Fruit fly (Drosophila melanogaster) whole organism, pupa: ENCODE results near the gene CG14212.

Source experiments
- CG10348 ChIP-seq: fragments of 200-800 bp; sonication (Bioruptor generic); IDR thresholded peaks from 2 replicates; pipeline ENCODE4 v1.3.6; 2022; ENCODE audit warnings: missing biosample characterization, missing genetic modification characterization
- CG12605 ChIP-seq: fragments of 200-800 bp; sonication (Bioruptor generic); IDR thresholded peaks from 2 replicates; pipeline ENCODE4 v1.3.6; 2022; ENCODE audit warnings: missing biosample characterization, missing genetic modification characterization
- CG13204 ChIP-seq: fragments of 200-800 bp; sonication (Bioruptor generic); optimal IDR thresholded peaks from 2 replicates; lab custom pipeline; 2018; ENCODE audit warnings: missing biosample characterization, mild to moderate bottlenecking, missing genetic modification characterization, moderate library complexity
- CG14655 ChIP-seq: fragments of 200-800 bp; sonication (Bioruptor generic); optimal IDR thresholded peaks from 3 replicates; lab custom pipeline; 2017; ENCODE audit warnings: mild to moderate bottlenecking, missing biosample characterization, missing genetic modification reagents, missing genetic modification characterization
- CG15710 ChIP-seq: fragments of 200-800 bp; sonication (Bioruptor generic); optimal IDR thresholded peaks from 2 replicates; lab custom pipeline; 2018; ENCODE audit warnings: missing biosample characterization, mild to moderate bottlenecking, missing genetic modification characterization, moderate library complexity
- CG17806 ChIP-seq: fragments of 200-800 bp; sonication (Bioruptor generic); optimal IDR thresholded peaks from 2 replicates; lab custom pipeline; 2018; ENCODE audit warnings: missing biosample characterization, mild to moderate bottlenecking, missing genetic modification characterization, moderate library complexity
- CG32121 ChIP-seq: fragments of 200-800 bp; sonication (Bioruptor generic); IDR thresholded peaks from 2 replicates; pipeline ENCODE4 v1.3.6; 2022; ENCODE audit warnings: missing biosample characterization, missing genetic modification characterization
- CG34367 ChIP-seq: fragments of 200-800 bp; sonication (Bioruptor generic); optimal IDR thresholded peaks from 2 replicates; lab custom pipeline; 2018; ENCODE audit warnings: missing biosample characterization, mild to moderate bottlenecking, missing genetic modification characterization
- CG4496 ChIP-seq: fragments of 200-800 bp; sonication (Bioruptor generic); IDR thresholded peaks from 3 replicates; pipeline ENCODE4 v1.3.6; 2022; ENCODE audit warnings: missing biosample characterization, missing genetic modification characterization
- CG8159 ChIP-seq: fragments of 200-800 bp; sonication (Bioruptor generic); optimal IDR thresholded peaks from 3 replicates; lab custom pipeline; 2018; ENCODE audit warnings: missing biosample characterization, mild to moderate bottlenecking, missing genetic modification characterization, moderate library complexity
- CG8301 ChIP-seq: fragments of 200-800 bp; sonication (Bioruptor generic); optimal IDR thresholded peaks from 2 replicates; lab custom pipeline; 2018; ENCODE audit warnings: missing biosample characterization, mild to moderate bottlenecking, missing genetic modification characterization
- CG9948 ChIP-seq: fragments of 200-800 bp; sonication (Bioruptor generic); optimal IDR thresholded peaks from 2 replicates; lab custom pipeline; 2018; ENCODE audit warnings: missing biosample characterization, mild to moderate bottlenecking, missing genetic modification characterization, moderate library complexity
- D1 ChIP-seq: fragments of 200-800 bp; sonication (Bioruptor generic); optimal IDR thresholded peaks from 2 replicates; lab custom pipeline; 2018; ENCODE audit warnings: missing biosample characterization, mild to moderate bottlenecking, missing genetic modification characterization, moderate library complexity
- EcR ChIP-seq: fragments of 200-800 bp; sonication (Bioruptor generic); optimal IDR thresholded peaks from 3 replicates; lab custom pipeline; 2019; ENCODE audit warnings: missing biosample characterization, missing genetic modification characterization, mild to moderate bottlenecking, moderate library complexity, missing genetic modification reagents
- Ets98B ChIP-seq: fragments of 200-800 bp; sonication (Bioruptor generic); IDR thresholded peaks from 2 replicates; pipeline ENCODE4 v1.3.6; 2022; ENCODE audit warnings: missing biosample characterization, missing genetic modification characterization
- Pif1A ChIP-seq: fragments of 200-800 bp; sonication (Bioruptor generic); optimal IDR thresholded peaks from 3 replicates; lab custom pipeline; 2016; ENCODE audit warnings: missing biosample characterization, missing genetic modification characterization
- Pif1B ChIP-seq: fragments of 200-800 bp; sonication (Bioruptor generic); optimal IDR thresholded peaks from 3 replicates; lab custom pipeline; 2016; ENCODE audit warnings: missing biosample characterization, missing genetic modification characterization
- Snoo ChIP-seq: fragments of 200-800 bp; sonication (Bioruptor generic); optimal IDR thresholded peaks from 3 replicates; lab custom pipeline; 2017; ENCODE audit warnings: missing biosample characterization, mild to moderate bottlenecking, missing genetic modification characterization, inconsistent platforms
- fd96Ca ChIP-seq: fragments of 200-800 bp; sonication (Bioruptor generic); IDR thresholded peaks from 3 replicates; pipeline ENCODE4 v1.3.6; 2022; ENCODE audit warnings: missing biosample characterization, missing genetic modification characterization
- gl ChIP-seq: fragments of 200-800 bp; sonication (Bioruptor generic); optimal IDR thresholded peaks from 2 replicates; lab custom pipeline; 2018; ENCODE audit warnings: missing biosample characterization, mild to moderate bottlenecking, missing genetic modification characterization
- rn ChIP-seq: fragments of 200-800 bp; sonication (Bioruptor generic); IDR thresholded peaks from 2 replicates; pipeline ENCODE4 v1.3.6; 2022; ENCODE audit warnings: missing biosample characterization, missing genetic modification characterization

CG14212 gene

DNA sequence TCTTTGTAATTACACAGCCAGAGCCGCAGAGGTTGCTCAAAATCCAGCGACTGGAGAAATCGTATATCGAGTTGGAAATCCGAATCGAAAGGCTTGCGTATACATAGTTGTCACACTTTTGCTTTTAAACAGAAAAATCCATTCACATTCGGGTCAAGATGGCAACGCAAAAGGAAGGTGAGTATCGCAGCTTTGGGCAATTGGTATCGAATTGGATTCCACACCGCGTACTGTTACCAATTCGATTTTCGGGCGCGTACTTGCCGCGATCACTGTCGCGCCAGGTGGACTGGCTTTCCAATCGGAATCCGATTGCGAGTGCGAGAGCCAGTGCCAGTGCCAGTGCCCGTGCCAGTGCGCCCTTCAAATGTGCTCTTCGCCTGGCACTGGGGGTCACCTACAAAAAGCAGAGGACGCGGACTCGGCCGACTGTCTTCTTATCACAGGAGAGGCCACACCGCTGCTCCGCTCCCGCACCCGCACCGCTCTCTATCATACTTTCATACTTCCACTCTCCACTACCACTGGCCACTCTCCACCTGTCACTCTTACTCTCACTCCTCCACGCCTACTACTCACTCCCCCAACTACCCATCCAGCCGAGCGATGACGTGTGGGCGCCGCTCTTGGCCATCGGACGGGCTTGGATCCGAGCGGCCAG, 42.1 kb downstream of the CG14212 start:
- TF ChIP-seq CG12605 (GFP tag; lab: Robert Waterston, UW) (no peak), Snoo (no peak)

DNA sequence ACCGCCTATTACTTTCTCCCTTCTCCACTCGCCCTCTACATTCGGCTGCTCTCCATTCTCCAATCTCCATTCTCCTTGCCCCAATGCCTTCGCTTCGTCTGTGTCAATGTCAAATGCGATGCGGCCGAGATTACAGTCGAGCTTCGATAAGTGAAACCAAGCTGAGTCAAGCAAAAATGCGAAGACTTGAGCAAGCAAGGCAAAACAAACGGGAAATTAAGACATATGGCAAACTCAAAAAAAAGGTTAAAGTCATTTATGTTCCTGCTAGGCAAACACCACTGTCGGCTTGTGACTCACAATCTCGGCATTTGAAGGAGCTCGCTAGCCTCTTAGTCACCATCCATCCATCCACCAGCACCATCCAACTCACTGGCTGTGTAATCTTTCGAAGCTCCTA, 42.9 kb downstream of the CG14212 start:
- peak; percentile 96 for TF ChIP-seq gl (tag; lab: Kevin White, UChicago)
- peak; percentile 94 for TF ChIP-seq CG32121 (GFP tag; lab: Robert Waterston, UW)
- TF ChIP-seq CG8159 (tag; lab: Kevin White, UChicago) = peak; percentile 95
- TF ChIP-seq rn (GFP tag; lab: Robert Waterston, UW) = peak; percentile 92
- peak; percentile 97 for TF ChIP-seq CG17806 (tag; lab: Kevin White, UChicago)
- TF ChIP-seq CG13204 = peak; percentile 96
- TF ChIP-seq CG10348 (GFP tag; lab: Robert Waterston, UW) = peak; percentile 87
- TF ChIP-seq CG12605 (GFP tag; lab: Robert Waterston, UW) = peak; percentile 96
- TF ChIP-seq CG8301 (tag; lab: Kevin White, UChicago) = peak; percentile 93
- peak; percentile 98 for TF ChIP-seq fd96Ca (GFP tag; lab: Robert Waterston, UW)
- peak; percentile 75 for TF ChIP-seq EcR
- peak; percentile 99 for TF ChIP-seq Pif1B
- peak; percentile 97 for TF ChIP-seq CG4496 (GFP tag; lab: Robert Waterston, UW)
- peak; percentile 97 for TF ChIP-seq Ets98B (GFP tag; lab: Robert Waterston, UW)
- TF ChIP-seq CG14655 (GFP tag; lab: Kevin White, UChicago) = peak; percentile 95
- TF ChIP-seq D1 (tag; lab: Kevin White, UChicago) = no peak
- peak; percentile 99 for TF ChIP-seq Snoo
- TF ChIP-seq CG15710 (tag; lab: Kevin White, UChicago) = peak; percentile 98
- TF ChIP-seq CG9948 (tag; lab: Kevin White, UChicago) = peak; percentile 96
- peak; percentile 98 for TF ChIP-seq CG34367 (tag; lab: Kevin White, UChicago)
- peak; percentile 98 for TF ChIP-seq Pif1A (GFP tag; lab: Kevin White, UChicago)
- TF ChIP-seq, all 21 proteins: peak for 20

DNA sequence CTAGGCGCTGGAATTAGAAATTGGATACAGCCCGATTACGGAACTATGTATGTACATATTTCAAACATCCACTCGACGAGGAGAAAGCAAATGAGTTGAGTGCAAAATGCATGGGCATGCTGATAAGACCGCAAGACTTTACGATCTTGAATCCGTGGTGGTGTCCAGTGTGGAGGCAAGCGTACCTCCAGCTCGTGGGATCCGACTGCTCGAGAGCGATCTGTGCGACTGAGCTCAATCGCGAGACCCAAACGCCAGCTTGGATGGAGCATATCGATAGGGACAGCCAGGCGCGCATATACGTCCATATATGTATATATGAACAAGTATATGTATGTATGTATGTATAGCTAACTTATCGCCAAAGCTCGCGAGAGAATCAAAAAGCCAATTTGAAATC, 50.2 kb downstream of the CG14212 start, which contains the start of gene et:
et (minus strand) TSS at position 230 of the 400 bp plus-strand sequence.
- TF ChIP-seq CG10348 (GFP tag; lab: Robert Waterston, UW) (no peak), CG9948 (tag; lab: Kevin White, UChicago) (no peak), CG32121 (GFP tag; lab: Robert Waterston, UW) (no peak), gl (tag; lab: Kevin White, UChicago) (no peak), CG15710 (tag; lab: Kevin White, UChicago) (no peak), CG8159 (tag; lab: Kevin White, UChicago) (no peak), CG13204 (no peak), D1 (tag; lab: Kevin White, UChicago) (no peak), Pif1A (GFP tag; lab: Kevin White, UChicago) (no peak), CG12605 (GFP tag; lab: Robert Waterston, UW) (no peak), Pif1B (no peak), rn (GFP tag; lab: Robert Waterston, UW) (no peak), CG4496 (GFP tag; lab: Robert Waterston, UW) (no peak)
